Worm (Caenorhabditis elegans) whole organism, midembryonic: ENCODE measurements around the gene srw-35.

Experiments
- T22C8.4 ChIP-seq: fragments of 200-800 bp; sonication (Bioruptor generic); IDR thresholded peaks from 2 replicates; pipeline ENCODE4 v1.3.6; 2022; ENCODE audit warnings: missing genetic modification characterization, missing compliant biosample characterization
- flt-1 ChIP-seq: fragments of 200-800 bp; sonication (Bioruptor generic); IDR thresholded peaks from 2 replicates; pipeline ENCODE4 v1.3.6; 2022; ENCODE audit warnings: missing genetic modification characterization, missing compliant biosample characterization
- med-1 ChIP-seq: sonication (generic microtip); optimal IDR thresholded peaks from 2 replicates; lab custom pipeline; 2017; ENCODE audit warnings: missing genetic modification characterization, mild to moderate bottlenecking, missing compliant biosample characterization, antibody characterized with exemption, missing genetic modification reagents; ENCODE audit not compliant: insufficient read depth
- tab-1 ChIP-seq: fragments of 200-800 bp; sonication (Bioruptor generic); IDR thresholded peaks from 2 replicates; pipeline ENCODE4 v1.3.6; 2022; ENCODE audit warnings: missing genetic modification characterization, missing compliant biosample characterization
- ztf-29 ChIP-seq: fragments of 200-800 bp; sonication (Bioruptor generic); IDR thresholded peaks from 2 replicates; pipeline ENCODE4 v1.3.6; 2022; ENCODE audit warnings: missing genetic modification reagents, missing genetic modification characterization, missing compliant biosample characterization

DNA sequence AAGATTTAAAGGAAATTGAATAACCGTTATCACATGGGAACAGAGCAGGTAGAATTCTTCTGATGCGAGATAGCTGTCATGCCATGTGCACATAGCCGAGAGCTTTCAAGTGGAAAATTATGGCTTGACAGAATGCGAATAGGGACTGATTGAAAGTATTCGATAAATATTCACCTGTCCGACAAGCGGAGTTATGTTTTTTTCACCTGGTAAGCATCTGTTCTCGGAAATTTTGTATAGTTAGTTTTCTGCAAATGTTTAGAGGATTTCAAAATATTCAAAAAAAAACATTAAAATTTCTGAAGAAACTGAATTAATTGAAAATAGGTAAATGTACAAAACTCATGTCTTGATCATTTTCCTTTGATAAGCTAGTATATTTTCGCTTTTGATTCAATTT is 25.2 kb downstream of the srw-35 start, which contains the start of gene srh-136:
- TF ChIP-seq tab-1 (no peak), med-1 (GFP tag; lab: Kevin White, UChicago) (no peak), ztf-29 (GFP tag; lab: Robert Waterston, UW) (no peak), T22C8.4 (GFP tag; lab: Robert Waterston, UW) (no peak), flt-1 (GFP tag; lab: Robert Waterston, UW) (no peak)
